Fruit fly (Drosophila melanogaster): ENCODE results near the gene Jon66Ci.
A peak's percentile ranks its signal among the peaks of the same experiment; 100 is the strongest.

The Jon66Ci gene

DNA sequence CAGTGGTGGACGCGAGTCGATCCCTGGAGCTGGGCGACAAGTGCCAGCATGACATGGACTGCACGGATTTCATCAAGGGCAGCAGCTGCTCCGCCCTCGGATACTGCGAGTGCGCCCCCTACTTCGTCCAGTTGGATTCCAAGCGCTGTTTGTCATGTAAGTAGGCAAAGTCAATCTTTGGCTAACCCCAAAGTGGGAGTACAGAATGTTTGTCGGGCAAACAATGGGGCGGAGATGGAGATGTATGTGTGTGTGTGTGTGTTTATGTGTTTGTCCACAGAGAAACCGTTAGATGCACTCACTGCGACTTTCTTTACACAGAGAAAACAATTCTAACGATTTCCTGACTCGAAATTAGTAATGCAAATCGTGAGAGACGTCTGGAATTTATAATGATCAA lies 12.2 kb upstream of the Jon66Ci start (continued):
- TF ChIP-seq nau (GFP tag; optimal IDR thresholded peaks at IDR 0.05): no peak
- TF ChIP-seq wek (GFP tag; optimal IDR thresholded peaks at IDR 0.05): peak; percentile 36
- TF ChIP-seq ind (GFP tag; optimal IDR thresholded peaks at IDR 0.05): no peak
- peak in 1 of 2 experiments; percentile 62 for TF ChIP-seq bsh (GFP tag; optimal IDR thresholded peaks at IDR 0.05)
- peak; percentile 39 for TF ChIP-seq CG2875 (GFP tag; optimal IDR thresholded peaks at IDR 0.05)
- peak; percentile 48 for TF ChIP-seq kni (GFP tag; optimal IDR thresholded peaks at IDR 0.05)
- TF ChIP-seq CG4854 (GFP tag; optimal IDR thresholded peaks at IDR 0.05): no peak
- TF ChIP-seq CG7928 (GFP tag; optimal IDR thresholded peaks at IDR 0.05): no peak
- TF ChIP-seq pros (GFP tag; optimal IDR thresholded peaks at IDR 0.05): no peak
- peak; percentile 21 for TF ChIP-seq CG4707 (GFP tag; optimal IDR thresholded peaks at IDR 0.05)
- TF ChIP-seq prd (optimal IDR thresholded peaks at IDR 0.05): no peak
- TF ChIP-seq prd (GFP tag; IDR thresholded peaks at IDR 0.05): no peak
- no peak for TF ChIP-seq CG8359 (GFP tag; optimal IDR thresholded peaks at IDR 0.05; ENCODE audit: borderline replicate concordance)
- no peak for TF ChIP-seq CG17186 (GFP tag; optimal IDR thresholded peaks at IDR 0.05)
- TF ChIP-seq CG6791 (GFP tag; IDR thresholded peaks at IDR 0.05; ENCODE audit: partially characterized antibody): no peak
- no peak for TF ChIP-seq nom (GFP tag; optimal IDR thresholded peaks at IDR 0.05)
- no peak for TF ChIP-seq Deaf1 (tag; optimal IDR thresholded peaks at IDR 0.05)
- no peak for TF ChIP-seq otp (GFP tag; IDR thresholded peaks at IDR 0.05)
- no peak for TF ChIP-seq tx (GFP tag; optimal IDR thresholded peaks at IDR 0.05)
- TF ChIP-seq HHEX (GFP tag; optimal IDR thresholded peaks at IDR 0.05): no peak
- TF ChIP-seq CG3995 (GFP tag; optimal IDR thresholded peaks at IDR 0.05): no peak
- TF ChIP-seq z (GFP tag; IDR thresholded peaks at IDR 0.05): no peak
- no peak for TF ChIP-seq Nf-YB (GFP tag; optimal IDR thresholded peaks at IDR 0.05)
- no peak for TF ChIP-seq CG1602 (GFP tag; optimal IDR thresholded peaks at IDR 0.05)
- peak; percentile 59 for TF ChIP-seq gsb-n (tag; optimal IDR thresholded peaks at IDR 0.05)
- TF ChIP-seq CG3281 (GFP tag; optimal IDR thresholded peaks at IDR 0.05): no peak
- TF ChIP-seq nerfin-2 (GFP tag; IDR thresholded peaks at IDR 0.05; ENCODE audit: partially characterized antibody): no peak
- TF ChIP-seq fru (optimal IDR thresholded peaks at IDR 0.05): no peak
- TF ChIP-seq CG1603 (tag; optimal IDR thresholded peaks at IDR 0.05): peak; percentile 63
- no peak for TF ChIP-seq Ravus (GFP tag; IDR thresholded peaks at IDR 0.05)
- no peak for TF ChIP-seq grau (tag; optimal IDR thresholded peaks at IDR 0.05)
- peak; percentile 27; the same call in 1 of the 2 replicates for TF ChIP-seq slbo (GFP tag; IDR thresholded peaks at IDR 0.05)
- TF ChIP-seq Bdp1 (GFP tag; optimal IDR thresholded peaks at IDR 0.05): no peak
- TF ChIP-seq Myb (GFP tag; optimal IDR thresholded peaks at IDR 0.05): no peak
- TF ChIP-seq CG3407 (GFP tag; optimal IDR thresholded peaks at IDR 0.05): peak; percentile 46
- TF ChIP-seq Chrac-16 (GFP tag; optimal IDR thresholded peaks at IDR 0.05): no peak
- no peak for TF ChIP-seq sug (tag; optimal IDR thresholded peaks at IDR 0.05)
- TF ChIP-seq CG10267 (tag; optimal IDR thresholded peaks at IDR 0.05): no peak
- no peak for TF ChIP-seq insv (GFP tag; optimal IDR thresholded peaks at IDR 0.05)
- no peak for TF ChIP-seq CG30403 (GFP tag; optimal IDR thresholded peaks at IDR 0.05)
- TF ChIP-seq tll (GFP tag; optimal IDR thresholded peaks at IDR 0.05): no peak
- no peak for TF ChIP-seq Nf-YA (GFP tag; IDR thresholded peaks at IDR 0.05)
- TF ChIP-seq crc (GFP tag; optimal IDR thresholded peaks at IDR 0.05): no peak
- TF ChIP-seq NK7.1 (GFP tag; optimal IDR thresholded peaks at IDR 0.05): no peak
- TF ChIP-seq pan (optimal IDR thresholded peaks at IDR 0.05): no peak
- no peak for TF ChIP-seq pan (GFP tag; optimal IDR thresholded peaks at IDR 0.05 in 1 of 2, IDR thresholded peaks at IDR 0.05 in 1 of 2)
- TF ChIP-seq slp2 (GFP tag; optimal IDR thresholded peaks at IDR 0.05): no peak
- TF ChIP-seq CG12236 (GFP tag; optimal IDR thresholded peaks at IDR 0.05): no peak
- TF ChIP-seq Gug (GFP tag; IDR thresholded peaks at IDR 0.05): no peak
- no peak for TF ChIP-seq abd-A (tag; optimal IDR thresholded peaks at IDR 0.05)
- no peak for TF ChIP-seq gce (GFP tag; IDR thresholded peaks at IDR 0.05)
- TF ChIP-seq Spps (tag; optimal IDR thresholded peaks at IDR 0.05): peak; percentile 1

All from whole organism, embryonic.